Fruit fly (Drosophila melanogaster): ENCODE data around the gene CG16721.
A peak's percentile ranks its signal among the peaks of the same experiment; 100 is the strongest.

Gene CG16721

DNA sequence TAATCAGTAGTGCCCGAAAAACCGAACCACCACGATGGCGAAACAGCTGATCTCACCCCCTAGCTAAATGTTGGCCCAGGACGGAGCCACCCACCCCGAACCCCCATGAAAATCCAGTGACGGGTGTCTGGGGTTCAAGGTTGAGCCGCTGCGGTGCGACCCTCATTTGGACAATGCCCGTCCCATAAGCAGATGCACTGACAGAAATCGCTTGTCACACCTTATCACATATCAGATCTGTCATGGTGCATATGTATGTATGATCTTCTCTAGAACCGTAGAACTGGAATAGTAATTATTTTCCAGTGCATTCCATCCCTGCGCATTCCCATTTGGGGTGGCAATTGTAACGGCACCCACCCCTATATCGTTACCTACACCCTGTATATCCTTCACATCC, 9.3 kb downstream of the CG16721 start (continued):
- TF ChIP-seq shn (GFP tag; optimal IDR thresholded peaks at IDR 0.05) = no peak
- TF ChIP-seq CG32532 (GFP tag; IDR thresholded peaks at IDR 0.05) = peak; percentile 34; the same call in 1 of the 2 replicates
- TF ChIP-seq CG14965 (GFP tag; optimal IDR thresholded peaks at IDR 0.05; ENCODE audit: borderline replicate concordance) = no peak
- TF ChIP-seq CG4404 (GFP tag; IDR thresholded peaks at IDR 0.05) = 0 out of 2 replicates have a peak, but pooled peaks have one; percentile 13
- TF ChIP-seq gro (GFP tag; optimal IDR thresholded peaks at IDR 0.05) = no peak
- TF ChIP-seq repo (GFP tag; optimal IDR thresholded peaks at IDR 0.05) = no peak
- no peak for TF ChIP-seq CG2116 (GFP tag; optimal IDR thresholded peaks at IDR 0.05)
- no peak for TF ChIP-seq CG11723 (GFP tag; optimal IDR thresholded peaks at IDR 0.05)
- TF ChIP-seq Sry-β (GFP tag; optimal IDR thresholded peaks at IDR 0.05) = no peak
- TF ChIP-seq tio (GFP tag; optimal IDR thresholded peaks at IDR 0.05) = no peak
- TF ChIP-seq usp (GFP tag; optimal IDR thresholded peaks at IDR 0.05) = no peak
- TF ChIP-seq Max (GFP tag; optimal IDR thresholded peaks at IDR 0.05) = no peak
- TF ChIP-seq psq (GFP tag; optimal IDR thresholded peaks at IDR 0.05) = no peak
- TF ChIP-seq CG4707 (GFP tag; optimal IDR thresholded peaks at IDR 0.05) = no peak
- no peak for TF ChIP-seq CG11085 (GFP tag; IDR thresholded peaks at IDR 0.05)
- peak; percentile 38; the same call in 1 of the 2 replicates for TF ChIP-seq CG10366 (GFP tag; IDR thresholded peaks at IDR 0.05)
- TF ChIP-seq onecut (GFP tag; IDR thresholded peaks at IDR 0.05) = peak; percentile 40
- TF ChIP-seq ftz-f1 (GFP tag; optimal IDR thresholded peaks at IDR 0.05) = no peak
- peak; percentile 69 for TF ChIP-seq kni (GFP tag; optimal IDR thresholded peaks at IDR 0.05)
- no peak for TF ChIP-seq danr (GFP tag; IDR thresholded peaks at IDR 0.05)
- TF ChIP-seq kay (GFP tag; optimal IDR thresholded peaks at IDR 0.05) = no peak
- TF ChIP-seq gem (tag; optimal IDR thresholded peaks at IDR 0.05) = peak; percentile 47
- TF ChIP-seq Dip2 (GFP tag; IDR thresholded peaks at IDR 0.05) = no peak
- TF ChIP-seq Sox102F (GFP tag; optimal IDR thresholded peaks at IDR 0.05) = peak; percentile 24
- no peak for TF ChIP-seq yki (optimal IDR thresholded peaks at IDR 0.05)
- no peak for TF ChIP-seq tll (GFP tag; optimal IDR thresholded peaks at IDR 0.05)
- TF ChIP-seq CG10267 (tag; optimal IDR thresholded peaks at IDR 0.05) = peak; percentile 33
- peak; percentile 6 for TF ChIP-seq bab2 (GFP tag; optimal IDR thresholded peaks at IDR 0.05)
- no peak for TF ChIP-seq ab (GFP tag; optimal IDR thresholded peaks at IDR 0.05)
- TF ChIP-seq ATbp (GFP tag; optimal IDR thresholded peaks at IDR 0.05) = peak; percentile 57
- no peak for TF ChIP-seq Sin3A (optimal IDR thresholded peaks at IDR 0.05)
- no peak for TF ChIP-seq eyg (GFP tag; optimal IDR thresholded peaks at IDR 0.05)
- TF ChIP-seq ken (GFP tag; IDR thresholded peaks at IDR 0.05) = 0 out of 3 replicates have a peak, but pooled peaks have one; percentile 48
- no peak for TF ChIP-seq D19B (GFP tag; optimal IDR thresholded peaks at IDR 0.05)
- TF ChIP-seq CG12391 (tag; optimal IDR thresholded peaks at IDR 0.05) = peak; percentile 42
- no peak for TF ChIP-seq pita (GFP tag; optimal IDR thresholded peaks at IDR 0.05)
- TF ChIP-seq CG18764 (GFP tag; optimal IDR thresholded peaks at IDR 0.05) = no peak
- no peak for TF ChIP-seq dati (GFP tag; IDR thresholded peaks at IDR 0.05)
- TF ChIP-seq cad (GFP tag; optimal IDR thresholded peaks at IDR 0.05) = no peak
- peak; percentile 93 for TF ChIP-seq zf30C (GFP tag; optimal IDR thresholded peaks at IDR 0.05)
- TF ChIP-seq nmo (GFP tag; optimal IDR thresholded peaks at IDR 0.05) = peak; percentile 10
- peak; percentile 35 for TF ChIP-seq lab (GFP tag; optimal IDR thresholded peaks at IDR 0.05)
- TF ChIP-seq br (optimal IDR thresholded peaks at IDR 0.05) = no peak
- TF ChIP-seq Hr3 (GFP tag; optimal IDR thresholded peaks at IDR 0.05) = peak; percentile 2
- TF ChIP-seq al (GFP tag; IDR thresholded peaks at IDR 0.05) = no peak
- TF ChIP-seq jigr1 (GFP tag; IDR thresholded peaks at IDR 0.05) = no peak
- no peak for TF ChIP-seq BEAF-32 (GFP tag; optimal IDR thresholded peaks at IDR 0.05)
- no peak for TF ChIP-seq D19A (tag; optimal IDR thresholded peaks at IDR 0.05)
- TF ChIP-seq pan (optimal IDR thresholded peaks at IDR 0.05) = no peak
- TF ChIP-seq pan (GFP tag; optimal IDR thresholded peaks at IDR 0.05 in 1 of 2, IDR thresholded peaks at IDR 0.05 in 1 of 2) = no peak
- TF ChIP-seq CG3726 (GFP tag; IDR thresholded peaks at IDR 0.05) = no peak
- peak; percentile 40; the same call in 1 of the 2 replicates for TF ChIP-seq ara (GFP tag; IDR thresholded peaks at IDR 0.05)
- no peak for TF ChIP-seq CG17328 (GFP tag; IDR thresholded peaks at IDR 0.05)
